Fruit fly (Drosophila melanogaster) whole organism, embryonic: Measurements from ENCODE around the gene Ppt2.

Experiments
- CG10959 ChIP-seq: fragments of 200-800 bp; sonication (Bioruptor generic); IDR thresholded peaks from 2 replicates; pipeline ENCODE4 v1.3.6; 2022; ENCODE audit warnings: missing biosample characterization, missing genetic modification characterization
- CG31388 ChIP-seq: fragments of 200-800 bp; sonication (Bioruptor generic); optimal IDR thresholded peaks from 2 replicates; lab custom pipeline; 2016; ENCODE audit warnings: missing biosample characterization, missing genetic modification characterization
- CG33557 ChIP-seq: fragments of 200-800 bp; sonication (Bioruptor generic); optimal IDR thresholded peaks from 2 replicates; lab custom pipeline; 2019; ENCODE audit warnings: missing biosample characterization, mild to moderate bottlenecking, missing genetic modification characterization, moderate library complexity
- CG6272 ChIP-seq: fragments of 200-800 bp; sonication (Bioruptor generic); IDR thresholded peaks from 2 replicates; pipeline ENCODE4 v1.3.6; 2022; ENCODE audit warnings: missing biosample characterization, missing genetic modification characterization
- CTCF ChIP-seq: fragments of 200-800 bp; sonication (Bioruptor generic); optimal IDR thresholded peaks from 2 replicates; lab custom pipeline; 2017; ENCODE audit warnings: missing biosample characterization, mild to moderate bottlenecking, missing genetic modification characterization, moderate library complexity
- Max ChIP-seq: fragments of 200-800 bp; sonication (Bioruptor generic); optimal IDR thresholded peaks from 2 replicates; lab custom pipeline; 2016; ENCODE audit warnings: missing biosample characterization, mild to moderate bottlenecking, missing genetic modification characterization
- cato ChIP-seq: fragments of 200-800 bp; sonication (Bioruptor generic); optimal IDR thresholded peaks from 2 replicates; lab custom pipeline; 2016; ENCODE audit warnings: missing biosample characterization, missing genetic modification characterization, borderline replicate concordance
- dpn ChIP-seq, 2 experiments: fragments of 200-800 bp; sonication (Bioruptor generic); optimal IDR thresholded peaks; 3 replicates each; lab custom pipeline; 2016; ENCODE audit warnings: missing biosample characterization in 2 of 2, missing genetic modification characterization in 2 of 2
- fd96Cb ChIP-seq: fragments of 200-800 bp; sonication (Bioruptor generic); optimal IDR thresholded peaks from 2 replicates; lab custom pipeline; 2018; ENCODE audit warnings: missing biosample characterization, mild to moderate bottlenecking, missing genetic modification characterization, moderate library complexity
- h ChIP-seq: fragments of >200 bp; optimal IDR thresholded peaks from 2 replicates; lab custom pipeline; 2017
- hth ChIP-seq: fragments of >200 bp; optimal IDR thresholded peaks from 2 replicates; lab custom pipeline; 2017; ENCODE audit warnings: inconsistent platforms
- kay ChIP-seq: fragments of 200-800 bp; sonication (Bioruptor generic); optimal IDR thresholded peaks from 2 replicates; lab custom pipeline; 2016; ENCODE audit warnings: missing biosample characterization, missing genetic modification characterization
- maf-S ChIP-seq: fragments of 200-800 bp; sonication (Bioruptor generic); optimal IDR thresholded peaks from 2 replicates; lab custom pipeline; 2016; ENCODE audit warnings: missing biosample characterization, missing genetic modification characterization
- wdn ChIP-seq: fragments of 200-800 bp; sonication (Bioruptor generic); IDR thresholded peaks from 2 replicates; pipeline ENCODE4 v1.3.6; 2022; ENCODE audit warnings: missing biosample characterization, missing genetic modification characterization

- no peak for TF ChIP-seq wdn (GFP tag; lab: Robert Waterston, UW)
- TF ChIP-seq CG6272 (GFP tag; lab: Robert Waterston, UW), result no peak
- TF ChIP-seq fd96Cb (tag; lab: Kevin White, UChicago), result no peak
- no peak for TF ChIP-seq CG33557 (GFP tag; lab: Kevin White, UChicago)
- no peak for TF ChIP-seq h
- no peak for TF ChIP-seq CG31388 (GFP tag; lab: Kevin White, UChicago)
- no peak for TF ChIP-seq CTCF (GFP tag; lab: Kevin White, UChicago)
- TF ChIP-seq dpn (GFP tag; optimal IDR thresholded peaks at IDR 0.05; lab: Kevin White, UChicago), result no peak
- no peak for TF ChIP-seq hth
- TF ChIP-seq Max (GFP tag; lab: Kevin White, UChicago), result no peak
- no peak for TF ChIP-seq kay
- TF ChIP-seq maf-S (GFP tag; lab: Kevin White, UChicago), result no peak
- no peak for TF ChIP-seq cato (GFP tag; lab: Kevin White, UChicago)
- no peak for TF ChIP-seq CG10959 (GFP tag; lab: Robert Waterston, UW)
Observed at dm6 chr2L:11280090-11280489, at the start of gene Ppt2.
